Fruit fly (Drosophila melanogaster) whole organism, larva: Measurements from ENCODE around the gene Arp8.

Experiments used
- noc ChIP-seq: fragments of 200-800 bp; sonication (Bioruptor generic); optimal IDR thresholded peaks from 3 replicates; lab custom pipeline; 2019; ENCODE audit warnings: missing biosample characterization, mild to moderate bottlenecking, missing genetic modification characterization, moderate library complexity

Arp8 gene

dm6 chrX:17845820-17846379 is 14.7 kb downstream of the Arp8 start:
- no peak for TF ChIP-seq noc (tag; lab: Kevin White, UChicago)

dm6 chrX:17844623-17845022 is 16.0 kb downstream of the Arp8 start, which contains the start of the genes CG8142 and Ucp4A:
Gene CG8142, minus strand, starts transcription at chrX:17844704.
Gene Ucp4A, plus strand, starts transcription at chrX:17844949.
- TF ChIP-seq noc (tag; lab: Kevin White, UChicago) = peak; percentile 81

- no peak for TF ChIP-seq noc (tag; lab: Kevin White, UChicago)
Observed at dm6 chrX:17841923-17842322, 18.7 kb downstream of the Arp8 start, which contains the start of gene Taf9. Gene Taf9, plus strand, starts transcription at chrX:17842161.

- no peak for TF ChIP-seq noc (tag; lab: Kevin White, UChicago)
Observed at dm6 chrX:17836420-17836932, 24.1 kb downstream of the Arp8 start.

dm6 chrX:17834754-17835153 is 25.8 kb downstream of the Arp8 start:
- TF ChIP-seq noc (tag; lab: Kevin White, UChicago) = no peak

dm6 chrX:17833986-17834385 is 26.6 kb downstream of the Arp8 start:
- no peak for TF ChIP-seq noc (tag; lab: Kevin White, UChicago)

- TF ChIP-seq noc (tag; lab: Kevin White, UChicago) = no peak
Observed at dm6 chrX:17832163-17833014, 28.2 kb downstream of the Arp8 start.

dm6 chrX:17830644-17831043 is 30.0 kb downstream of the Arp8 start, which contains the start of gene CG6398:
Gene CG6398, plus strand, starts transcription at chrX:17830828.
- no peak for TF ChIP-seq noc (tag; lab: Kevin White, UChicago)

- TF ChIP-seq noc (tag; lab: Kevin White, UChicago) = peak; percentile 31
Observed at dm6 chrX:17830211-17830616, 30.4 kb downstream of the Arp8 start.

dm6 chrX:17829083-17829997 is 31.3 kb downstream of the Arp8 start:
- no peak for TF ChIP-seq noc (tag; lab: Kevin White, UChicago)

- no peak for TF ChIP-seq noc (tag; lab: Kevin White, UChicago)
Observed at dm6 chrX:17828298-17829033, 32.1 kb downstream of the Arp8 start.

dm6 chrX:17826807-17827703 is 33.5 kb downstream of the Arp8 start, which contains the start of gene Socs16D:
Gene Socs16D, minus strand, starts transcription at chrX:17827564.
- no peak for TF ChIP-seq noc (tag; lab: Kevin White, UChicago)

dm6 chrX:17821466-17821865 is 39.1 kb downstream of the Arp8 start:
- TF ChIP-seq noc (tag; lab: Kevin White, UChicago) = no peak

- TF ChIP-seq noc (tag; lab: Kevin White, UChicago) = no peak
Observed at dm6 chrX:17820252-17820651, 40.3 kb downstream of the Arp8 start.
